Worm (Caenorhabditis elegans): ENCODE results near the gene C16D9.6.

DNA sequence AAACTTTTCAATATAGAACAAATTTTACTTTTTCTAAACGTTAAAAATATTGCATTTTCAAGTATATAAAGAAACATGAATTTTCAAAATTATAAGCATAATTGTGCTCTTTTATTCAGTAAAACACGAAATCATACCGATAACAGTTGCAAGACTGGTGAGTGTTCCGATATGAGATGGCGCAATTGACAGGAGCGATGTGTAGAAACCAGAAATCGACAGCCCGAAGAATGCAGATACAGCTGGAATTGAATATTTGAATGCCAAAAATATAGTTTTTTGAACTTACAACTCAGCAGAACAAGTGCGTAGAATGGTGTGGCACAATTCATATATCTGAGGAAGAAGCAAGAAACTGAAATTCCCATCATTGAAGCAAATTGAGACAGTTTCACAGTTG lies 32.8 kb upstream of the C16D9.6 start:
- TF ChIP-seq ceh-36 (tag; optimal IDR thresholded peaks at IDR 0.05) (no peak), tra-4 (tag; optimal IDR thresholded peaks at IDR 0.05) (no peak), hnd-1 (tag; optimal IDR thresholded peaks at IDR 0.05) (no peak), scrt-1 (GFP tag; IDR thresholded peaks at IDR 0.05) (no peak)

Measured in whole organism, early embryonic.